Fruit fly (Drosophila melanogaster) whole organism, pupa: ENCODE data around the gene Nup107.

Experiments
- CG10348 ChIP-seq: fragments of 200-800 bp; sonication (Bioruptor generic); IDR thresholded peaks from 2 replicates; pipeline ENCODE4 v1.3.6; 2022; ENCODE audit warnings: missing biosample characterization, missing genetic modification characterization
- CG13204 ChIP-seq: fragments of 200-800 bp; sonication (Bioruptor generic); optimal IDR thresholded peaks from 2 replicates; lab custom pipeline; 2018; ENCODE audit warnings: missing biosample characterization, mild to moderate bottlenecking, missing genetic modification characterization, moderate library complexity
- CG15710 ChIP-seq: fragments of 200-800 bp; sonication (Bioruptor generic); optimal IDR thresholded peaks from 2 replicates; lab custom pipeline; 2018; ENCODE audit warnings: missing biosample characterization, mild to moderate bottlenecking, missing genetic modification characterization, moderate library complexity
- CG32121 ChIP-seq: fragments of 200-800 bp; sonication (Bioruptor generic); IDR thresholded peaks from 2 replicates; pipeline ENCODE4 v1.3.6; 2022; ENCODE audit warnings: missing biosample characterization, missing genetic modification characterization
- CG34367 ChIP-seq: fragments of 200-800 bp; sonication (Bioruptor generic); optimal IDR thresholded peaks from 2 replicates; lab custom pipeline; 2018; ENCODE audit warnings: missing biosample characterization, mild to moderate bottlenecking, missing genetic modification characterization
- CG4496 ChIP-seq: fragments of 200-800 bp; sonication (Bioruptor generic); IDR thresholded peaks from 3 replicates; pipeline ENCODE4 v1.3.6; 2022; ENCODE audit warnings: missing biosample characterization, missing genetic modification characterization
- CG8159 ChIP-seq: fragments of 200-800 bp; sonication (Bioruptor generic); optimal IDR thresholded peaks from 3 replicates; lab custom pipeline; 2018; ENCODE audit warnings: missing biosample characterization, mild to moderate bottlenecking, missing genetic modification characterization, moderate library complexity
- CG8301 ChIP-seq: fragments of 200-800 bp; sonication (Bioruptor generic); optimal IDR thresholded peaks from 2 replicates; lab custom pipeline; 2018; ENCODE audit warnings: missing biosample characterization, mild to moderate bottlenecking, missing genetic modification characterization
- D1 ChIP-seq: fragments of 200-800 bp; sonication (Bioruptor generic); optimal IDR thresholded peaks from 2 replicates; lab custom pipeline; 2018; ENCODE audit warnings: missing biosample characterization, mild to moderate bottlenecking, missing genetic modification characterization, moderate library complexity
- EcR ChIP-seq: fragments of 200-800 bp; sonication (Bioruptor generic); optimal IDR thresholded peaks from 3 replicates; lab custom pipeline; 2019; ENCODE audit warnings: missing biosample characterization, missing genetic modification characterization, mild to moderate bottlenecking, moderate library complexity, missing genetic modification reagents
- Ets98B ChIP-seq: fragments of 200-800 bp; sonication (Bioruptor generic); IDR thresholded peaks from 2 replicates; pipeline ENCODE4 v1.3.6; 2022; ENCODE audit warnings: missing biosample characterization, missing genetic modification characterization
- Pif1B ChIP-seq: fragments of 200-800 bp; sonication (Bioruptor generic); optimal IDR thresholded peaks from 3 replicates; lab custom pipeline; 2016; ENCODE audit warnings: missing biosample characterization, missing genetic modification characterization

DNA sequence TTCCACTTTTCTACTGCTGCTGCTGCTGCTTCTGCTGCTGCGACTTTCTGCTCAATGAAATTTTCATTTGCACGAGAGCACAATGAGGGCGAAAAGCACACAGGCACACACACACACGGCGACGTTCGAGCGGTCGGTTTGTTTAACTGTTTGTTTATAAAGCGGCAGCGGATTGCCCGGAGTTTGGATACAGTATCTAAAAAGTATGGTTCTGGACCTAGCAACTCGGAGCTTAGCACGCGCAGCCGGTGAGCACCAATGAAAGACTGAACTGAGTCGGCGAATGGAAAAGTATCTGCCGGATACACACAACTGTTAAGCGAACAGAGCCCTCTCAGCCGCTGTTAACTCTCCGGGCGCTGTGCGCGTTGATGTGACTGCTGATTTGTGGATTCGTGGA lies 20.2 kb upstream of the Nup107 start, which contains the start of gene CG17124:
- TF ChIP-seq CG13204 (GFP tag; lab: Kevin White, UChicago) (peak; percentile 76), EcR (GFP tag; lab: Kevin White, UChicago) (peak; percentile 30), CG10348 (no peak), CG8301 (no peak), Pif1B (peak; percentile 51), CG8159 (tag; lab: Kevin White, UChicago) (peak; percentile 22), CG4496 (GFP tag; lab: Robert Waterston, UW) (peak; percentile 83), D1 (tag; lab: Kevin White, UChicago) (no peak), CG15710 (tag; lab: Kevin White, UChicago) (peak; percentile 20), Ets98B (peak; percentile 64), CG32121 (GFP tag; lab: Robert Waterston, UW) (peak; percentile 38; the same call in 1 of the 2 replicates), CG34367 (tag; lab: Kevin White, UChicago) (no peak)
